Worm (Caenorhabditis elegans) whole organism, L3 larva: ENCODE data around the gene lhfp-4.

Source experiments
- R02D3.7 ChIP-seq: fragments of 150-350 bp; optimal IDR thresholded peaks from 2 replicates; lab custom pipeline; 2014; ENCODE audit warnings: missing biosample characterization, missing genetic modification characterization
- ZK546.5 ChIP-seq: sonication (generic microtip); optimal IDR thresholded peaks from 2 replicates; lab custom pipeline; 2017; ENCODE audit warnings: missing biosample characterization, missing genetic modification characterization
- aly-2 ChIP-seq: fragments of 150-350 bp; optimal IDR thresholded peaks from 2 replicates; lab custom pipeline; 2014; ENCODE audit warnings: missing biosample characterization, missing genetic modification characterization
- ama-1 ChIP-seq: fragments of 150-350 bp; optimal IDR thresholded peaks from 2 replicates; lab custom pipeline; 2018
- ceh-28 ChIP-seq: fragments of 150-350 bp; optimal IDR thresholded peaks from 2 replicates; lab custom pipeline; 2014; ENCODE audit warnings: missing biosample characterization, missing genetic modification reagents, missing genetic modification characterization
- ceh-82 ChIP-seq: fragments of 150-350 bp; optimal IDR thresholded peaks from 2 replicates; lab custom pipeline; 2014; ENCODE audit warnings: missing biosample characterization, missing genetic modification characterization
- ceh-9 ChIP-seq: sonication (generic microtip); optimal IDR thresholded peaks from 2 replicates; lab custom pipeline; 2018; ENCODE audit warnings: missing biosample characterization, missing genetic modification characterization
- daf-12 ChIP-seq: fragments of 150-350 bp; optimal IDR thresholded peaks from 2 replicates; lab custom pipeline; 2014; ENCODE audit warnings: missing biosample characterization, missing genetic modification reagents, missing genetic modification characterization
- egl-27 ChIP-seq: sonication (generic microtip); optimal IDR thresholded peaks from 4 replicates; lab custom pipeline; 2017; ENCODE audit warnings: missing biosample characterization, missing genetic modification reagents, missing genetic modification characterization
- egl-5 ChIP-seq: fragments of 150-350 bp; optimal IDR thresholded peaks from 2 replicates; lab custom pipeline; 2017; ENCODE audit warnings: missing biosample characterization, missing genetic modification reagents, missing genetic modification characterization, inconsistent platforms
- elt-1 ChIP-seq: fragments of 150-350 bp; optimal IDR thresholded peaks from 2 replicates; lab custom pipeline; 2014; ENCODE audit warnings: missing biosample characterization, missing genetic modification characterization
- elt-2 ChIP-seq: sonication (generic microtip); optimal IDR thresholded peaks from 2 replicates; lab custom pipeline; 2016; ENCODE audit warnings: missing genetic modification reagents, mild to moderate bottlenecking, missing genetic modification characterization, missing compliant biosample characterization
- elt-3 ChIP-seq, 3 experiments: fragments of 150-350 bp in 1 of 3; sonication (generic microtip) in 2 of 3; optimal IDR thresholded peaks; 2 replicates in 2 of 3; 4 replicates in 1 of 3; lab custom pipeline; 2014 to 2017; ENCODE audit warnings: missing biosample characterization in 3 of 3, missing genetic modification characterization in 3 of 3
- eor-1 ChIP-seq, 2 experiments: fragments of 150-350 bp; optimal IDR thresholded peaks; 2 replicates each; lab custom pipeline; 2014 to 2018; ENCODE audit warnings: missing biosample characterization in 2 of 2, missing genetic modification characterization in 2 of 2
- fkh-10 ChIP-seq: sonication (generic microtip); optimal IDR thresholded peaks from 2 replicates; lab custom pipeline; 2017; ENCODE audit warnings: missing biosample characterization, missing genetic modification reagents, missing genetic modification characterization
- fkh-2 ChIP-seq: fragments of 150-350 bp; optimal IDR thresholded peaks from 2 replicates; lab custom pipeline; 2014; ENCODE audit warnings: missing biosample characterization, missing genetic modification reagents, missing genetic modification characterization
- fos-1 ChIP-seq: fragments of 150-350 bp; optimal IDR thresholded peaks from 2 replicates; lab custom pipeline; 2014; ENCODE audit warnings: missing biosample characterization, missing genetic modification characterization
- hmg-11 ChIP-seq: sonication (generic microtip); optimal IDR thresholded peaks from 2 replicates; lab custom pipeline; 2016; ENCODE audit warnings: missing genetic modification characterization, missing compliant biosample characterization
- jun-1 ChIP-seq: fragments of 150-350 bp; optimal IDR thresholded peaks from 2 replicates; lab custom pipeline; 2014; ENCODE audit warnings: missing biosample characterization, missing genetic modification reagents, missing genetic modification characterization
- lin-15B ChIP-seq: fragments of 150-350 bp; optimal IDR thresholded peaks from 2 replicates; lab custom pipeline; 2014; ENCODE audit warnings: missing biosample characterization, missing genetic modification characterization
- lin-39 ChIP-seq: fragments of 150-350 bp; optimal IDR thresholded peaks from 2 replicates; lab custom pipeline; 2018; ENCODE audit warnings: missing biosample characterization, missing genetic modification reagents, missing genetic modification characterization
- lsy-12 ChIP-seq: sonication (generic microtip); optimal IDR thresholded peaks from 2 replicates; lab custom pipeline; 2016; ENCODE audit warnings: mild to moderate bottlenecking, missing genetic modification characterization, missing compliant biosample characterization
- mdl-1 ChIP-seq: fragments of 150-350 bp; optimal IDR thresholded peaks from 2 replicates; lab custom pipeline; 2014; ENCODE audit warnings: missing biosample characterization, missing genetic modification characterization
- mml-1 ChIP-seq: fragments of 150-350 bp; sonication (generic microtip); optimal IDR thresholded peaks from 3 replicates; lab custom pipeline; 2014; ENCODE audit warnings: missing biosample characterization, missing genetic modification characterization
- nfya-1 ChIP-seq: sonication (generic microtip); optimal IDR thresholded peaks from 2 replicates; lab custom pipeline; 2017; ENCODE audit warnings: missing genetic modification characterization, mild to moderate bottlenecking, missing compliant biosample characterization, antibody characterized with exemption, moderate library complexity; ENCODE audit not compliant: insufficient read depth
- nhr-11 ChIP-seq: fragments of 150-350 bp; optimal IDR thresholded peaks from 2 replicates; lab custom pipeline; 2014; ENCODE audit warnings: missing biosample characterization, missing genetic modification characterization
- nhr-12 ChIP-seq: fragments of 150-350 bp; optimal IDR thresholded peaks from 2 replicates; lab custom pipeline; 2014; ENCODE audit warnings: missing biosample characterization, missing genetic modification characterization
- nhr-23 ChIP-seq: fragments of 150-350 bp; optimal IDR thresholded peaks from 2 replicates; lab custom pipeline; 2014; ENCODE audit warnings: missing biosample characterization, missing genetic modification reagents, missing genetic modification characterization
- nhr-237 ChIP-seq: fragments of 150-350 bp; optimal IDR thresholded peaks from 2 replicates; lab custom pipeline; 2014; ENCODE audit warnings: missing biosample characterization, missing genetic modification characterization
- nhr-25 ChIP-seq: sonication (generic microtip); optimal IDR thresholded peaks from 2 replicates; lab custom pipeline; 2017; ENCODE audit warnings: missing biosample characterization, missing genetic modification characterization
- nhr-28 ChIP-seq: fragments of 150-350 bp; optimal IDR thresholded peaks from 2 replicates; lab custom pipeline; 2014; ENCODE audit warnings: missing biosample characterization, missing genetic modification characterization
- nhr-43 ChIP-seq: sonication (generic microtip); optimal IDR thresholded peaks from 2 replicates; lab custom pipeline; 2016; ENCODE audit warnings: mild to moderate bottlenecking, missing genetic modification characterization, missing compliant biosample characterization; ENCODE audit not compliant: poor library complexity, severe bottlenecking
- nhr-67 ChIP-seq: fragments of 150-350 bp; optimal IDR thresholded peaks from 2 replicates; lab custom pipeline; 2014; ENCODE audit warnings: missing biosample characterization, missing genetic modification characterization
- nhr-76 ChIP-seq: fragments of 150-350 bp; sonication (generic microtip); optimal IDR thresholded peaks from 5 replicates; lab custom pipeline; 2014; ENCODE audit warnings: missing biosample characterization, missing genetic modification characterization
- nhr-77 ChIP-seq: fragments of 150-350 bp; optimal IDR thresholded peaks from 2 replicates; lab custom pipeline; 2014; ENCODE audit warnings: missing biosample characterization, missing genetic modification characterization
- pha-4 ChIP-seq: fragments of 150-350 bp; optimal IDR thresholded peaks from 2 replicates; lab custom pipeline; 2014; ENCODE audit warnings: missing biosample characterization, missing genetic modification reagents, missing genetic modification characterization
- pqm-1 ChIP-seq: fragments of 150-350 bp; optimal IDR thresholded peaks from 2 replicates; lab custom pipeline; 2017; ENCODE audit warnings: missing biosample characterization, missing genetic modification characterization, inconsistent platforms
- sea-2 ChIP-seq: fragments of 150-350 bp; sonication (generic microtip); optimal IDR thresholded peaks from 4 replicates; lab custom pipeline; 2014; ENCODE audit warnings: missing biosample characterization, missing genetic modification reagents, missing genetic modification characterization
- skn-1 ChIP-seq: fragments of 150-350 bp; optimal IDR thresholded peaks from 2 replicates; lab custom pipeline; 2014; ENCODE audit warnings: missing biosample characterization, missing genetic modification characterization
- snpc-4 ChIP-seq: fragments of 150-350 bp; optimal IDR thresholded peaks from 2 replicates; lab custom pipeline; 2014; ENCODE audit warnings: missing biosample characterization, missing genetic modification characterization
- tbx-2 ChIP-seq: sonication (generic microtip); optimal IDR thresholded peaks from 2 replicates; lab custom pipeline; 2016; ENCODE audit warnings: mild to moderate bottlenecking, missing genetic modification characterization, missing compliant biosample characterization
- unc-39 ChIP-seq: sonication (generic microtip); optimal IDR thresholded peaks from 4 replicates; lab custom pipeline; 2017; ENCODE audit warnings: missing biosample characterization, missing genetic modification characterization
- unc-62 ChIP-seq: fragments of 150-350 bp; sonication (generic microtip); optimal IDR thresholded peaks from 4 replicates; lab custom pipeline; 2014; ENCODE audit warnings: missing biosample characterization, missing genetic modification reagents, missing genetic modification characterization
- zag-1 ChIP-seq: fragments of 150-350 bp; optimal IDR thresholded peaks from 2 replicates; lab custom pipeline; 2014; ENCODE audit warnings: missing biosample characterization, missing genetic modification characterization
- ztf-11 ChIP-seq: fragments of 150-350 bp; optimal IDR thresholded peaks from 2 replicates; lab custom pipeline; 2014; ENCODE audit warnings: missing biosample characterization, missing genetic modification characterization
- ztf-4 ChIP-seq: fragments of 150-350 bp; optimal IDR thresholded peaks from 2 replicates; lab custom pipeline; 2014; ENCODE audit warnings: missing biosample characterization, missing genetic modification characterization

lhfp-4 gene

ce11 chrIV:17247184-17247583, 28.2 kb upstream of the lhfp-4 start:
- TF ChIP-seq nhr-25: no peak
- no peak for TF ChIP-seq unc-62 (GFP tag; lab: Kevin White, UChicago)
- TF ChIP-seq nhr-11 (tag; lab: Kevin White, UChicago): no peak
- no peak for TF ChIP-seq nfya-1 (tag; lab: Kevin White, UChicago)
- no peak for TF ChIP-seq elt-2 (tag; lab: Kevin White, UChicago)
- TF ChIP-seq lsy-12: no peak
- TF ChIP-seq mml-1 (tag; lab: Kevin White, UChicago): no peak
- TF ChIP-seq ceh-28: no peak
- TF ChIP-seq eor-1 (tag; optimal IDR thresholded peaks at IDR 0.05; lab: Kevin White, UChicago): no peak
- TF ChIP-seq fkh-2 (tag; lab: Kevin White, UChicago): no peak
- no peak for TF ChIP-seq ceh-82
- TF ChIP-seq nhr-237 (tag; lab: Kevin White, UChicago): no peak
- TF ChIP-seq unc-39: no peak
- no peak for TF ChIP-seq nhr-23 (tag; lab: Kevin White, UChicago)
- TF ChIP-seq egl-5: no peak
- no peak for TF ChIP-seq aly-2 (tag; lab: Kevin White, UChicago)
- no peak for TF ChIP-seq hmg-11 (tag; lab: Kevin White, UChicago)
- TF ChIP-seq ztf-11 (tag; lab: Kevin White, UChicago): no peak
- TF ChIP-seq elt-1 (tag; lab: Kevin White, UChicago): no peak
- TF ChIP-seq sea-2: no peak

ce11 chrIV:17248538-17248937, 26.8 kb upstream of the lhfp-4 start:
- TF ChIP-seq nhr-11 (tag; lab: Kevin White, UChicago): no peak
- TF ChIP-seq nhr-237 (tag; lab: Kevin White, UChicago): no peak
- TF ChIP-seq fkh-10: no peak
- TF ChIP-seq unc-39: no peak
- no peak for TF ChIP-seq fos-1
- TF ChIP-seq, all 47 proteins: peak for 0

DNA sequence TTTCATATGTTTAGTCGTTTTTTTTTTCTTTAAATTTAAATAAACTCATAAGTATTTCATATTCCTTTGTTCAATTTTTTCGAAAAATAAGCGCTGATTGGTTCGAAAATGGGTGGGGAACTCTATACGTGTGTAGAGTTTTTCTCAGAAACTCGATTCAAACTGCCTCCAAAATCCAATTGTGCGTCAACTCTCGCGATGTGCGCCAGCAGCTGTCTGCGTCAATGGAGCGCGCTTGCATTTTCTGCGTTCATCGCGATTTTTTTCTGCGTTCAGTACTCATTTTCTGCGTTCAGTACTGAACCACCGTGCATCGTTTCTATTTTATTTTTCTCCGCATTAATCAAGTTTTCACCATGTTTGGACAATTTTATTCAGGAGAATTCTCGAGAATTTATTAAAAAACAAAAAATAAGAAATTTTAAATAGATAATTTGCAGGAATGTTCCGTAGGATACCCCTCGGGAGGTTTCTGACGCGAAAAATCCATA, 25.6 kb upstream of the lhfp-4 start, which contains the start of gene eelo-2:
TSS of gene eelo-2 (plus strand) at position 441 of the 491 bp plus-strand sequence.
- TF ChIP-seq egl-27 (tag; lab: Kevin White, UChicago): peak; percentile 90
- no peak for TF ChIP-seq mdl-1 (tag; lab: Kevin White, UChicago)
- peak; percentile 100 for TF ChIP-seq lin-15B (tag; lab: Kevin White, UChicago)
- TF ChIP-seq nhr-67: peak; percentile 40
- peak; percentile 54 for TF ChIP-seq nhr-237 (tag; lab: Kevin White, UChicago)
- TF ChIP-seq ceh-9: no peak
- peak; percentile 75 for TF ChIP-seq aly-2 (tag; lab: Kevin White, UChicago)
- TF ChIP-seq sea-2: no peak
- no peak for TF ChIP-seq fkh-2 (tag; lab: Kevin White, UChicago)
- TF ChIP-seq nfya-1 (tag; lab: Kevin White, UChicago): peak; percentile 98
- TF ChIP-seq nhr-77 (tag; lab: Kevin White, UChicago): peak; percentile 88
- peak; percentile 91 for TF ChIP-seq nhr-76 (tag; lab: Kevin White, UChicago)
- peak; percentile 96 for TF ChIP-seq tbx-2 (tag; lab: Kevin White, UChicago)
- TF ChIP-seq elt-3 (tag; optimal IDR thresholded peaks at IDR 0.05; lab: Kevin White, UChicago): peak in 1 of 3 experiments; percentile 73
- TF ChIP-seq pqm-1 (tag; lab: Kevin White, UChicago): peak; percentile 86
- TF ChIP-seq nhr-12 (tag; lab: Kevin White, UChicago): no peak
- peak; percentile 40 for TF ChIP-seq daf-12 (tag; lab: Kevin White, UChicago)
- peak; percentile 90 for TF ChIP-seq elt-2 (tag; lab: Kevin White, UChicago)
- peak; percentile 88 for TF ChIP-seq ama-1 (lab: Kevin White, UChicago)
- peak; percentile 100 for TF ChIP-seq pha-4 (tag; lab: Kevin White, UChicago)
- TF ChIP-seq mml-1 (tag; lab: Kevin White, UChicago): no peak
- TF ChIP-seq nhr-43 (tag; lab: Kevin White, UChicago): peak; percentile 98
- no peak for TF ChIP-seq eor-1 (tag; optimal IDR thresholded peaks at IDR 0.05; lab: Kevin White, UChicago)
- peak; percentile 99 for TF ChIP-seq lin-39 (tag; lab: Kevin White, UChicago)
- peak; percentile 97 for TF ChIP-seq snpc-4
- peak; percentile 91 for TF ChIP-seq ztf-4
- peak; percentile 65 for TF ChIP-seq unc-62 (GFP tag; lab: Kevin White, UChicago)
- TF ChIP-seq ceh-82: peak; percentile 96
- TF ChIP-seq jun-1 (tag; lab: Kevin White, UChicago): peak; percentile 97
- peak; percentile 96 for TF ChIP-seq skn-1 (tag; lab: Kevin White, UChicago)
- peak; percentile 93 for TF ChIP-seq egl-5
- TF ChIP-seq nhr-28 (tag; lab: Kevin White, UChicago): peak; percentile 82
- TF ChIP-seq fos-1: peak; percentile 64
- TF ChIP-seq fkh-10: peak; percentile 94
- TF ChIP-seq zag-1 (tag; lab: Kevin White, UChicago): peak; percentile 90
- peak; percentile 93 for TF ChIP-seq R02D3.7
- TF ChIP-seq elt-1 (tag; lab: Kevin White, UChicago): peak; percentile 72
- TF ChIP-seq ZK546.5 (tag; lab: Kevin White, UChicago): peak; percentile 59
- TF ChIP-seq nhr-25: peak; percentile 99
- peak; percentile 96 for TF ChIP-seq lsy-12
- peak; percentile 94 for TF ChIP-seq nhr-11 (tag; lab: Kevin White, UChicago)
- TF ChIP-seq hmg-11 (tag; lab: Kevin White, UChicago): peak; percentile 96
- peak; percentile 99 for TF ChIP-seq nhr-23 (tag; lab: Kevin White, UChicago)
- TF ChIP-seq ceh-28: peak; percentile 94
- no peak for TF ChIP-seq ztf-11 (tag; lab: Kevin White, UChicago)
- TF ChIP-seq unc-39: peak; percentile 48
